Fruit fly (Drosophila melanogaster) whole organism, embryonic: ENCODE results near the gene CG16853.

ENCODE experiments used
- Aef1 ChIP-seq: fragments of 200-800 bp; sonication (Bioruptor generic); IDR thresholded peaks from 3 replicates; pipeline ENCODE4 v1.3.6; 2022; ENCODE audit warnings: missing biosample characterization, missing genetic modification characterization
- CG10979 ChIP-seq: fragments of 200-800 bp; sonication (Bioruptor generic); optimal IDR thresholded peaks from 2 replicates; lab custom pipeline; 2018; ENCODE audit warnings: missing biosample characterization, mild to moderate bottlenecking, missing genetic modification characterization, moderate library complexity
- CG12104 ChIP-seq: fragments of 200-800 bp; sonication (Bioruptor generic); optimal IDR thresholded peaks from 3 replicates; lab custom pipeline; 2016; ENCODE audit warnings: missing biosample characterization, missing genetic modification characterization
- CG13894 ChIP-seq: fragments of 200-800 bp; sonication (Bioruptor generic); optimal IDR thresholded peaks from 3 replicates; lab custom pipeline; 2018; ENCODE audit warnings: missing biosample characterization, mild to moderate bottlenecking, missing genetic modification characterization, moderate library complexity
- CG14860 ChIP-seq: fragments of 200-800 bp; sonication (Bioruptor generic); IDR thresholded peaks from 3 replicates; pipeline ENCODE4 v1.3.6; 2022; ENCODE audit warnings: missing biosample characterization, missing genetic modification characterization; ENCODE audit not compliant: partially characterized antibody
- CG15073 ChIP-seq: fragments of 200-800 bp; sonication (Bioruptor generic); optimal IDR thresholded peaks from 2 replicates; lab custom pipeline; 2016; ENCODE audit warnings: missing biosample characterization, missing genetic modification characterization
- CG15696 ChIP-seq: fragments of 200-800 bp; sonication (Bioruptor generic); optimal IDR thresholded peaks from 2 replicates; lab custom pipeline; 2019; ENCODE audit warnings: missing biosample characterization, mild to moderate bottlenecking, missing genetic modification characterization, moderate library complexity
- CG16813 ChIP-seq: fragments of 200-800 bp; sonication (Bioruptor generic); IDR thresholded peaks from 3 replicates; pipeline ENCODE4 v1.3.6; 2022; ENCODE audit warnings: missing biosample characterization, missing genetic modification characterization; ENCODE audit not compliant: partially characterized antibody
- CG17612 ChIP-seq: fragments of 200-800 bp; sonication (Bioruptor generic); IDR thresholded peaks from 2 replicates; pipeline ENCODE4 v1.3.6; 2022; ENCODE audit warnings: missing biosample characterization, missing genetic modification characterization
- CG1832 ChIP-seq: fragments of 200-800 bp; sonication (Bioruptor generic); optimal IDR thresholded peaks from 2 replicates; lab custom pipeline; 2017; ENCODE audit warnings: missing biosample characterization, mild to moderate bottlenecking, missing genetic modification characterization, inconsistent platforms
- CG2199 ChIP-seq: fragments of 200-800 bp; sonication (Bioruptor generic); IDR thresholded peaks from 3 replicates; pipeline ENCODE4 v1.3.6; 2022; ENCODE audit warnings: missing biosample characterization, missing genetic modification characterization
- CG30403 ChIP-seq: fragments of 200-800 bp; sonication (Bioruptor generic); optimal IDR thresholded peaks from 3 replicates; lab custom pipeline; 2016; ENCODE audit warnings: missing biosample characterization, missing genetic modification characterization
- CG3281 ChIP-seq: fragments of 200-800 bp; sonication (Bioruptor generic); optimal IDR thresholded peaks from 3 replicates; lab custom pipeline; 2017; ENCODE audit warnings: missing biosample characterization, mild to moderate bottlenecking, missing genetic modification characterization
- CG3726 ChIP-seq: fragments of 200-800 bp; sonication (Bioruptor generic); IDR thresholded peaks from 3 replicates; pipeline ENCODE4, ENCODE4 v1.3.6; 2022; ENCODE audit warnings: missing biosample characterization, missing genetic modification characterization
- CG3847 ChIP-seq: fragments of 200-800 bp; sonication (Bioruptor generic); IDR thresholded peaks from 2 replicates; pipeline ENCODE4 v1.3.6; 2022; ENCODE audit warnings: missing biosample characterization, missing genetic modification characterization
- CG4360 ChIP-seq: fragments of 200-800 bp; sonication (Bioruptor generic); IDR thresholded peaks from 2 replicates; pipeline ENCODE4 v1.3.6; 2022; ENCODE audit warnings: missing biosample characterization, missing genetic modification characterization
- CG4820 ChIP-seq: fragments of 200-800 bp; sonication (Bioruptor generic); optimal IDR thresholded peaks from 3 replicates; lab custom pipeline; 2016; ENCODE audit warnings: missing biosample characterization, missing genetic modification characterization
- CHES-1-like ChIP-seq: fragments of 200-800 bp; sonication (Bioruptor generic); optimal IDR thresholded peaks from 2 replicates; lab custom pipeline; 2016; ENCODE audit warnings: missing biosample characterization, missing genetic modification characterization
- CTCF ChIP-seq: fragments of 200-800 bp; sonication (Bioruptor generic); optimal IDR thresholded peaks from 2 replicates; lab custom pipeline; 2017; ENCODE audit warnings: missing biosample characterization, mild to moderate bottlenecking, missing genetic modification characterization, moderate library complexity
- Deaf1 ChIP-seq: fragments of 200-800 bp; optimal IDR thresholded peaks from 3 replicates; lab custom pipeline; 2019; ENCODE audit warnings: missing biosample characterization, mild to moderate bottlenecking, missing genetic modification characterization, moderate library complexity
- Drgx ChIP-seq: fragments of 200-800 bp; sonication (Bioruptor generic); IDR thresholded peaks from 2 replicates; pipeline ENCODE4 v1.3.6; 2022; ENCODE audit warnings: missing biosample characterization, missing genetic modification characterization
- Med ChIP-seq: fragments of 200-800 bp; sonication (Bioruptor generic); peaks from one replicate; lab custom pipeline; 2016; ENCODE audit warnings: missing biosample characterization, missing genetic modification characterization, mild to moderate bottlenecking, inconsistent platforms, moderate library complexity
- Xbp1 ChIP-seq: fragments of 200-800 bp; sonication (Bioruptor generic); optimal IDR thresholded peaks from 3 replicates; lab custom pipeline; 2016; ENCODE audit warnings: missing biosample characterization, mild to moderate bottlenecking, missing genetic modification characterization
- Xrp1 ChIP-seq: fragments of 200-800 bp; sonication (Bioruptor generic); IDR thresholded peaks from 2 replicates; pipeline ENCODE4 v1.3.6; 2022; ENCODE audit warnings: missing biosample characterization, missing genetic modification characterization
- bsh ChIP-seq, 2 experiments: fragments of 200-800 bp; sonication (Bioruptor generic); optimal IDR thresholded peaks; 2 replicates each; lab custom pipeline; 2017 to 2018; ENCODE audit warnings: mild to moderate bottlenecking in 2 of 2, missing biosample characterization in 2 of 2, missing genetic modification characterization in 2 of 2, moderate library complexity in 1 of 2
- chif ChIP-seq, 2 experiments: fragments of 200-800 bp; sonication (Bioruptor generic); optimal IDR thresholded peaks; 3 replicates each; lab custom pipeline; 2016; ENCODE audit warnings: missing biosample characterization in 2 of 2, missing genetic modification characterization in 2 of 2
- chinmo ChIP-seq: fragments of 200-800 bp; sonication (Bioruptor generic); IDR thresholded peaks from 4 replicates; pipeline ENCODE4 v1.3.6; 2022; ENCODE audit warnings: missing biosample characterization, missing genetic modification characterization; ENCODE audit not compliant: partially characterized antibody
- crp ChIP-seq, 2 experiments: fragments of 200-800 bp; sonication (Bioruptor generic); optimal IDR thresholded peaks; 2 replicates in 1 of 2; 3 replicates in 1 of 2; lab custom pipeline; 2017; ENCODE audit warnings: missing biosample characterization in 2 of 2, missing genetic modification characterization in 2 of 2, mild to moderate bottlenecking in 1 of 2, moderate library complexity in 1 of 2
- fd64A ChIP-seq: fragments of 200-800 bp; sonication (Bioruptor generic); optimal IDR thresholded peaks from 3 replicates; lab custom pipeline; 2018; ENCODE audit warnings: missing biosample characterization, mild to moderate bottlenecking, missing genetic modification characterization
- gfzf ChIP-seq: fragments of 200-800 bp; sonication (Bioruptor generic); optimal IDR thresholded peaks from 2 replicates; lab custom pipeline; 2016; ENCODE audit warnings: missing biosample characterization, mild to moderate bottlenecking, missing genetic modification characterization, moderate library complexity
- gsb ChIP-seq: fragments of 200-800 bp; sonication (Bioruptor generic); IDR thresholded peaks from 2 replicates; pipeline ENCODE4 v1.3.6; 2022; ENCODE audit warnings: missing biosample characterization, missing genetic modification characterization
- jumu ChIP-seq: fragments of 200-800 bp; sonication (Bioruptor generic); optimal IDR thresholded peaks from 3 replicates; lab custom pipeline; 2016; ENCODE audit warnings: missing biosample characterization, missing genetic modification characterization
- nom ChIP-seq: fragments of 200-800 bp; sonication (Bioruptor generic); optimal IDR thresholded peaks from 2 replicates; lab custom pipeline; 2017; ENCODE audit warnings: missing biosample characterization, missing genetic modification characterization, mild to moderate bottlenecking, moderate library complexity, missing genetic modification reagents
- peb ChIP-seq: fragments of 200-800 bp; sonication (Bioruptor generic); IDR thresholded peaks from 2 replicates; pipeline ENCODE4 v1.3.6; 2022; ENCODE audit warnings: missing biosample characterization, missing genetic modification characterization
- pros ChIP-seq: fragments of 200-800 bp; sonication (Bioruptor generic); optimal IDR thresholded peaks from 3 replicates; lab custom pipeline; 2019; ENCODE audit warnings: missing biosample characterization, mild to moderate bottlenecking, missing genetic modification characterization, moderate library complexity
- run ChIP-seq: fragments of 200-800 bp; sonication (Bioruptor generic); optimal IDR thresholded peaks from 3 replicates; lab custom pipeline; 2018; ENCODE audit warnings: missing biosample characterization, mild to moderate bottlenecking, missing genetic modification characterization
- sens ChIP-seq: fragments of 200-800 bp; sonication (Bioruptor generic); peaks from one replicate; lab custom pipeline; 2016; ENCODE audit warnings: missing biosample characterization, missing genetic modification characterization
- seq ChIP-seq: fragments of 200-800 bp; sonication (Bioruptor generic); IDR thresholded peaks from 2 replicates; pipeline ENCODE4 v1.3.6; 2022; ENCODE audit warnings: missing biosample characterization, missing genetic modification characterization
- sqz ChIP-seq: fragments of 200-800 bp; sonication (Bioruptor generic); optimal IDR thresholded peaks from 3 replicates; lab custom pipeline; 2018; ENCODE audit warnings: missing biosample characterization, mild to moderate bottlenecking, missing genetic modification characterization
- usp ChIP-seq: fragments of >200 bp; optimal IDR thresholded peaks from 2 replicates; lab custom pipeline; 2017; ENCODE audit warnings: missing biosample characterization, missing genetic modification characterization
- vvl ChIP-seq: fragments of 200-800 bp; sonication (Bioruptor generic); IDR thresholded peaks from 2 replicates; pipeline ENCODE4 v1.3.6; 2022; ENCODE audit warnings: missing biosample characterization, missing genetic modification characterization

The CG16853 gene

dm6 chr2L:13535678-13536077 lies 6.4 kb upstream of the CG16853 start, which contains the start of gene CG15638:
Gene CG15638, minus strand, starts transcription at chr2L:13535778.
- TF ChIP-seq CG1832 (GFP tag; lab: Kevin White, UChicago) (no peak), seq (GFP tag; lab: Robert Waterston, UW) (no peak), run (tag; lab: Kevin White, UChicago) (no peak), gsb (GFP tag; lab: Robert Waterston, UW) (no peak), CG17612 (GFP tag; lab: Robert Waterston, UW) (no peak), CG3847 (GFP tag; lab: Robert Waterston, UW) (no peak)
- TF ChIP-seq, all 482 proteins: peak for 0

- no peak for TF ChIP-seq CG3281 (GFP tag; lab: Kevin White, UChicago)
- no peak for TF ChIP-seq fd64A (GFP tag; lab: Kevin White, UChicago)
- TF ChIP-seq CTCF: peak; percentile 79
- peak; percentile 56 for TF ChIP-seq CG10979 (tag; lab: Kevin White, UChicago)
Observed at dm6 chr2L:13540704-13541103, 1.4 kb upstream of the CG16853 start, which contains the start of gene CG16852. Gene CG16852, plus strand, starts transcription at chr2L:13540751.

dm6 chr2L:13542476-13542875 lies 408 bp downstream of the CG16853 start, which contains the start of gene CG9263:
Gene CG9263, minus strand, starts transcription at chr2L:13542576.
- no peak for TF ChIP-seq peb (GFP tag; lab: Robert Waterston, UW)
- TF ChIP-seq sens (GFP tag; lab: Kevin White, UChicago): peak; percentile 50

- TF ChIP-seq CG15696 (tag; lab: Kevin White, UChicago): no peak
- no peak for TF ChIP-seq Xbp1 (GFP tag; lab: Kevin White, UChicago)
- peak; percentile 92 for TF ChIP-seq CG13894
- TF ChIP-seq Med (GFP tag; lab: Kevin White, UChicago): peak; percentile 22
- TF ChIP-seq bsh (GFP tag; optimal IDR thresholded peaks at IDR 0.05; lab: Kevin White, UChicago): peak in 1 of 2 experiments; percentile 95
- TF ChIP-seq chinmo (GFP tag; lab: Robert Waterston, UW): 0 out of 4 replicates have a peak, but pooled peaks have one; percentile 67
- TF ChIP-seq sqz (GFP tag; lab: Kevin White, UChicago): peak; percentile 82
- TF ChIP-seq Drgx (GFP tag; lab: Robert Waterston, UW): peak; percentile 59
- 0 out of 2 replicates have a peak, but pooled peaks have one; percentile 16 for TF ChIP-seq vvl (GFP tag; lab: Robert Waterston, UW)
- peak; percentile 79 for TF ChIP-seq Deaf1 (tag; lab: Kevin White, UChicago)
- no peak for TF ChIP-seq crp (GFP tag; optimal IDR thresholded peaks at IDR 0.05; lab: Kevin White, UChicago)
- TF ChIP-seq CG4360 (GFP tag; lab: Robert Waterston, UW): no peak
- peak; percentile 69 for TF ChIP-seq sens (GFP tag; lab: Kevin White, UChicago)
- peak; percentile 89; the same call in 2 of the 3 replicates for TF ChIP-seq CG2199
- peak; percentile 98 for TF ChIP-seq nom (GFP tag; lab: Kevin White, UChicago)
- TF ChIP-seq CG12104 (GFP tag; lab: Kevin White, UChicago): no peak
- 0 out of 3 replicates have a peak, but pooled peaks have one; percentile 14 for TF ChIP-seq Aef1 (GFP tag; lab: Robert Waterston, UW)
- no peak for TF ChIP-seq CG3726 (GFP tag; lab: Robert Waterston, UW)
Observed at dm6 chr2L:13545678-13546077, 3.6 kb downstream of the CG16853 start.

- TF ChIP-seq CG15073 (no peak), CG30403 (GFP tag; lab: Kevin White, UChicago) (peak; percentile 77), usp (GFP tag; lab: Kevin White, UChicago) (no peak), CG16813 (peak; percentile 46; the same call in 1 of the 3 replicates), CG14860 (no peak), pros (GFP tag; lab: Kevin White, UChicago) (no peak), CHES-1-like (GFP tag; lab: Kevin White, UChicago) (peak; percentile 27), Xrp1 (GFP tag; lab: Robert Waterston, UW) (peak; percentile 18; the same call in 1 of the 2 replicates), chif (GFP tag; optimal IDR thresholded peaks at IDR 0.05; lab: Kevin White, UChicago) (peak; percentile 3 to 67), gfzf (GFP tag; lab: Kevin White, UChicago) (no peak), CG4820 (GFP tag; lab: Kevin White, UChicago) (no peak), jumu (GFP tag; lab: Kevin White, UChicago) (peak; percentile 37), CG13894 (peak; percentile 59)
Observed at dm6 chr2L:13547738-13548726, 6.0 kb downstream of the CG16853 start.
